Fruit fly (Drosophila melanogaster) whole organism, embryonic: ENCODE results near the gene dls.
A peak's percentile ranks its signal among the peaks of the same experiment; 100 is the strongest.

Source experiments
- Asciz ChIP-seq: fragments of 200-800 bp; sonication (Bioruptor generic); optimal IDR thresholded peaks from 2 replicates; lab custom pipeline; 2017; ENCODE audit warnings: missing biosample characterization, mild to moderate bottlenecking, missing genetic modification characterization, missing genetic modification reagents
- Atf6 ChIP-seq: fragments of 200-800 bp; sonication (Bioruptor generic); IDR thresholded peaks from 2 replicates; pipeline ENCODE4 v1.3.6; 2022; ENCODE audit warnings: missing biosample characterization, missing genetic modification characterization
- BtbVII ChIP-seq: fragments of 200-800 bp; sonication (Bioruptor generic); optimal IDR thresholded peaks from 3 replicates; lab custom pipeline; 2017; ENCODE audit warnings: missing biosample characterization, mild to moderate bottlenecking, missing genetic modification characterization
- C15 ChIP-seq: fragments of 200-800 bp; sonication (Bioruptor generic); IDR thresholded peaks from 3 replicates; pipeline ENCODE4 v1.3.6; 2022; ENCODE audit warnings: missing biosample characterization, missing genetic modification characterization
- CG12299 ChIP-seq: fragments of 200-800 bp; sonication (Bioruptor generic); optimal IDR thresholded peaks from 2 replicates; lab custom pipeline; 2018; ENCODE audit warnings: missing biosample characterization, mild to moderate bottlenecking, missing genetic modification characterization
- CG14014 ChIP-seq: fragments of 200-800 bp; sonication (Bioruptor generic); IDR thresholded peaks from 2 replicates; pipeline ENCODE4 v1.3.6; 2022; ENCODE audit warnings: missing biosample characterization, missing genetic modification characterization
- CG14050 ChIP-seq: fragments of 200-800 bp; sonication (Bioruptor generic); IDR thresholded peaks from 3 replicates; pipeline ENCODE4 v1.3.6; 2022; ENCODE audit warnings: missing biosample characterization, missing genetic modification characterization
- CG14441 ChIP-seq: fragments of 200-800 bp; sonication (Bioruptor generic); IDR thresholded peaks from 2 replicates; pipeline ENCODE4 v1.3.6; 2022; ENCODE audit warnings: missing biosample characterization, missing genetic modification characterization
- CG15696 ChIP-seq: fragments of 200-800 bp; sonication (Bioruptor generic); optimal IDR thresholded peaks from 2 replicates; lab custom pipeline; 2019; ENCODE audit warnings: missing biosample characterization, mild to moderate bottlenecking, missing genetic modification characterization, moderate library complexity
- CG17385 ChIP-seq: fragments of 200-800 bp; sonication (Bioruptor generic); optimal IDR thresholded peaks from 3 replicates; lab custom pipeline; 2018; ENCODE audit warnings: missing biosample characterization, mild to moderate bottlenecking, missing genetic modification characterization
- CG1832 ChIP-seq: fragments of 200-800 bp; sonication (Bioruptor generic); optimal IDR thresholded peaks from 2 replicates; lab custom pipeline; 2017; ENCODE audit warnings: missing biosample characterization, mild to moderate bottlenecking, missing genetic modification characterization, inconsistent platforms
- CG18476 ChIP-seq: fragments of 200-800 bp; sonication (Bioruptor generic); optimal IDR thresholded peaks from 2 replicates; lab custom pipeline; 2016; ENCODE audit warnings: missing biosample characterization, mild to moderate bottlenecking, missing genetic modification characterization
- CG3281 ChIP-seq: fragments of 200-800 bp; sonication (Bioruptor generic); optimal IDR thresholded peaks from 3 replicates; lab custom pipeline; 2017; ENCODE audit warnings: missing biosample characterization, mild to moderate bottlenecking, missing genetic modification characterization
- CG3726 ChIP-seq: fragments of 200-800 bp; sonication (Bioruptor generic); IDR thresholded peaks from 3 replicates; pipeline ENCODE4, ENCODE4 v1.3.6; 2022; ENCODE audit warnings: missing biosample characterization, missing genetic modification characterization
- CG8924 ChIP-seq: fragments of 200-800 bp; optimal IDR thresholded peaks from 3 replicates; lab custom pipeline; 2019; ENCODE audit warnings: missing biosample characterization, mild to moderate bottlenecking, missing genetic modification characterization, moderate library complexity
- CG9437 ChIP-seq: fragments of 200-800 bp; sonication (Bioruptor generic); optimal IDR thresholded peaks from 2 replicates; lab custom pipeline; 2018; ENCODE audit warnings: missing biosample characterization, mild to moderate bottlenecking, missing genetic modification characterization
- CTCF ChIP-seq: fragments of 200-800 bp; sonication (Bioruptor generic); optimal IDR thresholded peaks from 2 replicates; lab custom pipeline; 2017; ENCODE audit warnings: missing biosample characterization, mild to moderate bottlenecking, missing genetic modification characterization, moderate library complexity
- CrebB ChIP-seq: fragments of 200-800 bp; sonication (Bioruptor generic); optimal IDR thresholded peaks from 3 replicates; lab custom pipeline; 2018; ENCODE audit warnings: missing biosample characterization, mild to moderate bottlenecking, missing genetic modification characterization
- D19B ChIP-seq: fragments of 200-800 bp; sonication (Bioruptor generic); optimal IDR thresholded peaks from 2 replicates; lab custom pipeline; 2017; ENCODE audit warnings: missing biosample characterization, mild to moderate bottlenecking, missing genetic modification characterization
- GATAe ChIP-seq: fragments of 200-800 bp; sonication (Bioruptor generic); conservative IDR thresholded peaks from 2 replicates; pipeline ENCODE4 v1.3.6; 2022; ENCODE audit warnings: missing biosample characterization, missing genetic modification characterization
- HHEX ChIP-seq: fragments of 200-800 bp; sonication (Bioruptor generic); optimal IDR thresholded peaks from 3 replicates; lab custom pipeline; 2017; ENCODE audit warnings: missing biosample characterization, mild to moderate bottlenecking, missing genetic modification characterization, missing genetic modification reagents
- Hey ChIP-seq: fragments of 200-800 bp; sonication (Bioruptor generic); optimal IDR thresholded peaks from 3 replicates; lab custom pipeline; 2018; ENCODE audit warnings: missing biosample characterization, mild to moderate bottlenecking, missing genetic modification characterization
- Hmr ChIP-seq: fragments of 200-800 bp; sonication (Bioruptor generic); optimal IDR thresholded peaks from 3 replicates; lab custom pipeline; 2017; ENCODE audit warnings: mild to moderate bottlenecking, missing biosample characterization, missing genetic modification reagents, missing genetic modification characterization
- Hr39 ChIP-seq: fragments of >200 bp; optimal IDR thresholded peaks from 2 replicates; lab custom pipeline; 2017
- MESR4 ChIP-seq: fragments of 200-800 bp; sonication (Bioruptor generic); optimal IDR thresholded peaks from 2 replicates; lab custom pipeline; 2018; ENCODE audit warnings: missing biosample characterization, mild to moderate bottlenecking, missing genetic modification characterization, moderate library complexity
- Meics ChIP-seq: fragments of 200-800 bp; sonication (Bioruptor generic); optimal IDR thresholded peaks from 2 replicates; lab custom pipeline; 2017; ENCODE audit warnings: missing biosample characterization, mild to moderate bottlenecking, missing genetic modification characterization
- Nf-YC ChIP-seq: fragments of 200-800 bp; optimal IDR thresholded peaks from 3 replicates; lab custom pipeline; 2019; ENCODE audit warnings: missing biosample characterization, mild to moderate bottlenecking, missing genetic modification characterization, moderate library complexity
- Rfx ChIP-seq: fragments of 200-800 bp; sonication (Bioruptor generic); IDR thresholded peaks from 2 replicates; pipeline ENCODE4 v1.3.6; 2022; ENCODE audit warnings: missing biosample characterization, missing genetic modification characterization
- Six4 ChIP-seq: fragments of 200-800 bp; sonication (Bioruptor generic); optimal IDR thresholded peaks from 2 replicates; lab custom pipeline; 2016; ENCODE audit warnings: missing biosample characterization, missing genetic modification characterization
- Xbp1 ChIP-seq: fragments of 200-800 bp; sonication (Bioruptor generic); optimal IDR thresholded peaks from 3 replicates; lab custom pipeline; 2016; ENCODE audit warnings: missing biosample characterization, mild to moderate bottlenecking, missing genetic modification characterization
- YL-1 ChIP-seq: fragments of 200-800 bp; sonication (Bioruptor generic); optimal IDR thresholded peaks from 3 replicates; lab custom pipeline; 2017; ENCODE audit warnings: missing biosample characterization, mild to moderate bottlenecking, missing genetic modification characterization
- ab ChIP-seq: fragments of 200-800 bp; sonication (Bioruptor generic); optimal IDR thresholded peaks from 2 replicates; lab custom pipeline; 2016; ENCODE audit warnings: missing biosample characterization, missing genetic modification characterization
- br ChIP-seq: fragments of >200 bp; optimal IDR thresholded peaks from 2 replicates; lab custom pipeline; 2017
- chif ChIP-seq, 2 experiments: fragments of 200-800 bp; sonication (Bioruptor generic); optimal IDR thresholded peaks; 3 replicates each; lab custom pipeline; 2016; ENCODE audit warnings: missing biosample characterization in 2 of 2, missing genetic modification characterization in 2 of 2
- disco-r ChIP-seq: fragments of 200-800 bp; sonication (Bioruptor generic); optimal IDR thresholded peaks from 2 replicates; lab custom pipeline; 2016; ENCODE audit warnings: missing biosample characterization, missing genetic modification characterization
- emc ChIP-seq: fragments of 200-800 bp; sonication (Bioruptor generic); optimal IDR thresholded peaks from 2 replicates; lab custom pipeline; 2016; ENCODE audit warnings: missing biosample characterization, missing genetic modification characterization
- exex ChIP-seq: fragments of 200-800 bp; sonication (Bioruptor generic); optimal IDR thresholded peaks from 4 replicates; lab custom pipeline; 2018; ENCODE audit warnings: missing biosample characterization, mild to moderate bottlenecking, missing genetic modification characterization, moderate library complexity
- inv ChIP-seq: fragments of 200-800 bp; sonication (Bioruptor generic); IDR thresholded peaks from 2 replicates; pipeline ENCODE4 v1.3.6; 2022; ENCODE audit warnings: missing biosample characterization, missing genetic modification characterization; ENCODE audit not compliant: partially characterized antibody
- jing ChIP-seq: fragments of 200-800 bp; sonication (Bioruptor generic); optimal IDR thresholded peaks from 2 replicates; lab custom pipeline; 2018; ENCODE audit warnings: missing biosample characterization, mild to moderate bottlenecking, missing genetic modification characterization
- lab ChIP-seq: fragments of 200-800 bp; sonication (Bioruptor generic); optimal IDR thresholded peaks from 3 replicates; lab custom pipeline; 2017; ENCODE audit warnings: missing biosample characterization, missing genetic modification characterization, mild to moderate bottlenecking, moderate library complexity, missing genetic modification reagents
- nerfin-2 ChIP-seq: fragments of 200-800 bp; sonication (Bioruptor generic); IDR thresholded peaks from 2 replicates; pipeline ENCODE4 v1.3.6; 2022; ENCODE audit warnings: missing biosample characterization, missing genetic modification characterization; ENCODE audit not compliant: partially characterized antibody
- scrt ChIP-seq: fragments of 200-800 bp; sonication (Bioruptor generic); optimal IDR thresholded peaks from 2 replicates; lab custom pipeline; 2018; ENCODE audit warnings: missing biosample characterization, mild to moderate bottlenecking, missing genetic modification characterization, moderate library complexity
- sd ChIP-seq: fragments of 200-800 bp; sonication (Bioruptor generic); optimal IDR thresholded peaks from 3 replicates; lab custom pipeline; 2018; ENCODE audit warnings: missing biosample characterization, mild to moderate bottlenecking, missing genetic modification characterization, moderate library complexity
- sim ChIP-seq: fragments of 200-800 bp; sonication (Bioruptor generic); IDR thresholded peaks from 2 replicates; pipeline ENCODE4 v1.3.6; 2022; ENCODE audit warnings: missing biosample characterization, missing genetic modification characterization
- slbo ChIP-seq: fragments of 200-800 bp; sonication (Bioruptor generic); IDR thresholded peaks from 2 replicates; pipeline ENCODE4 v1.3.6; 2022; ENCODE audit warnings: missing biosample characterization, missing genetic modification characterization
- sna ChIP-seq: fragments of 200-800 bp; sonication (Bioruptor generic); IDR thresholded peaks from 2 replicates; pipeline ENCODE4 v1.3.6; 2022; ENCODE audit warnings: missing biosample characterization, missing genetic modification characterization; ENCODE audit not compliant: partially characterized antibody
- sqz ChIP-seq: fragments of 200-800 bp; sonication (Bioruptor generic); optimal IDR thresholded peaks from 3 replicates; lab custom pipeline; 2018; ENCODE audit warnings: missing biosample characterization, mild to moderate bottlenecking, missing genetic modification characterization
- unpg ChIP-seq: fragments of 200-800 bp; sonication (Bioruptor generic); optimal IDR thresholded peaks from 3 replicates; lab custom pipeline; 2018; ENCODE audit warnings: missing biosample characterization, mild to moderate bottlenecking, missing genetic modification characterization, moderate library complexity
- zf30C ChIP-seq: fragments of 200-800 bp; sonication (Bioruptor generic); optimal IDR thresholded peaks from 3 replicates; lab custom pipeline; 2018; ENCODE audit warnings: missing biosample characterization, mild to moderate bottlenecking, missing genetic modification characterization

Gene dls

DNA sequence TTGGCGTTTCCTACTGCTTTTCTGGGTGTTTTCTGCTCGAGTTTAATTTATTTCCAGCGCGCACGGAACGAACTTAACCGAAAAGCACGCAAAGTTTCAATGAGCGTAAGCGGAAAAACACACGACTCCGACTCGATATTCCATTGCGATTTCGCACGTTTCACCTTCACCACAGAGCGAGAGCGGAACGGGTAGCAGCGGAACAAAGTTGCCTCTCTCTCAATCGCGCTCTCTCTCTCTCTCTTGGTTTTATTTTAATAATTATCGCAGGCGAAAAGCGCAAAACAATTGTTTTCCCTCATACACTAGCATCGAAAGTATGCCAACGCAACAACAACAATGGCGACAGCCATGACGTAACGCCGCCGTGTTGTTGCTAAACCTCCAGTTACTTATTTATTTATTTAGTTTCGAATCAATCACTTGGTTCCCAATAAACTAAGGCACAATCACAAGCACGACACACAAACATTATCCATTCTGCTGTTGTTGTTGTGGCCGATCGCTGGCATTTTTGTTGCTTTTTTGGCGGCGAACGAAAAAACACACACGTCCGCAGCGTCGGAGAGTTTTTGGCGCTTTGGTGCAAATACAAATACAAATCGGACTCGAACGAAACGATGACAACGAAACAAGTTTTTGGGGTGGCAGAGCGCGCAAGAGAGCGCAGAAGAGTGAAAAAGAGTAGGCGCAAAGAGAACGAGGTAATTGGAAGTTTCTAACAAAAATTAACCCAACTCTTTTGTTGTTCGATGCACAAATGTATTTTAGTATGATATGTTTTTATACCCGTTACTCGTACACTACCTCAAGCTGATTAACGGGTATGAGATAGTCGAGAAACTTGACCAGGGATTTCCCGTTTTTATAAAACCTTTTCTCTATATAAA lies 36.7 kb upstream of the dls start, which contains the start of gene CG5151 (continued):
- peak; percentile 4 for TF ChIP-seq sqz (GFP tag; lab: Kevin White, UChicago)
- TF ChIP-seq Hmr, result peak; percentile 17
- no peak for TF ChIP-seq CG15696 (tag; lab: Kevin White, UChicago)
- peak; percentile 43 for TF ChIP-seq inv (GFP tag; lab: Robert Waterston, UW)
- peak; percentile 89 for TF ChIP-seq CTCF
- TF ChIP-seq YL-1 (GFP tag; lab: Kevin White, UChicago), result peak; percentile 51
- TF ChIP-seq CG9437 (GFP tag; lab: Kevin White, UChicago), result peak; percentile 44
- TF ChIP-seq Nf-YC, result peak; percentile 21
- peak; percentile 76 for TF ChIP-seq sd (tag; lab: Kevin White, UChicago)
- TF ChIP-seq nerfin-2, result peak; percentile 85
- TF ChIP-seq Asciz (GFP tag; lab: Kevin White, UChicago), result no peak
- TF ChIP-seq D19B (GFP tag; lab: Kevin White, UChicago), result peak; percentile 63
- TF ChIP-seq ab (GFP tag; lab: Kevin White, UChicago), result no peak
- peak; percentile 36 for TF ChIP-seq CG3281 (GFP tag; lab: Kevin White, UChicago)
- no peak for TF ChIP-seq chif (GFP tag; optimal IDR thresholded peaks at IDR 0.05; lab: Kevin White, UChicago)
- TF ChIP-seq lab (GFP tag; lab: Kevin White, UChicago), result peak; percentile 33
- no peak for TF ChIP-seq emc (GFP tag; lab: Kevin White, UChicago)
- TF ChIP-seq CrebB (tag; lab: Kevin White, UChicago), result no peak
- TF ChIP-seq disco-r (GFP tag; lab: Kevin White, UChicago), result no peak
- TF ChIP-seq Hr39 (lab: Kevin White, UChicago), result no peak
- no peak for TF ChIP-seq MESR4 (GFP tag; lab: Kevin White, UChicago)
- TF ChIP-seq Rfx (GFP tag; lab: Robert Waterston, UW), result peak; percentile 44; the same call in 1 of the 2 replicates
- TF ChIP-seq CG1832 (GFP tag; lab: Kevin White, UChicago), result no peak
- TF ChIP-seq CG14050 (GFP tag; lab: Robert Waterston, UW), result no peak
- TF ChIP-seq CG14014 (GFP tag; lab: Robert Waterston, UW), result 0 out of 2 replicates have a peak, but pooled peaks have one; percentile 3
- no peak for TF ChIP-seq Six4 (GFP tag; lab: Kevin White, UChicago)
- TF ChIP-seq HHEX (GFP tag; lab: Kevin White, UChicago), result no peak
- TF ChIP-seq unpg (GFP tag; lab: Kevin White, UChicago), result no peak
- no peak for TF ChIP-seq C15 (GFP tag; lab: Robert Waterston, UW)
- no peak for TF ChIP-seq jing (GFP tag; lab: Kevin White, UChicago)
- TF ChIP-seq zf30C (GFP tag; lab: Kevin White, UChicago), result no peak
- peak; percentile 18 for TF ChIP-seq scrt (GFP tag; lab: Kevin White, UChicago)
- peak; percentile 13 for TF ChIP-seq CG17385 (GFP tag; lab: Kevin White, UChicago)
- TF ChIP-seq CG14441, result 0 out of 2 replicates have a peak, but pooled peaks have one; percentile 10
- TF ChIP-seq CG3726 (GFP tag; lab: Robert Waterston, UW), result no peak
- peak; percentile 40 for TF ChIP-seq BtbVII (GFP tag; lab: Kevin White, UChicago)
- TF ChIP-seq GATAe (GFP tag; lab: Robert Waterston, UW), result no peak
- TF ChIP-seq Meics (GFP tag; lab: Kevin White, UChicago), result peak; percentile 28
- 0 out of 2 replicates have a peak, but pooled peaks have one; percentile 29 for TF ChIP-seq Atf6
- no peak for TF ChIP-seq br (lab: Kevin White, UChicago)
- peak; percentile 64 for TF ChIP-seq CG12299
- no peak for TF ChIP-seq sim (GFP tag; lab: Robert Waterston, UW)
- no peak for TF ChIP-seq Hey (tag; lab: Kevin White, UChicago)
- TF ChIP-seq Xbp1 (GFP tag; lab: Kevin White, UChicago), result no peak
- peak; percentile 74 for TF ChIP-seq sna (GFP tag; lab: Robert Waterston, UW)
- TF ChIP-seq CG8924 (tag; lab: Kevin White, UChicago), result peak; percentile 40
- TF ChIP-seq slbo (GFP tag; lab: Robert Waterston, UW), result peak; percentile 17; the same call in 1 of the 2 replicates
- TF ChIP-seq exex, result peak; percentile 20
- TF ChIP-seq CG18476 (GFP tag; lab: Kevin White, UChicago), result no peak
